Fruit fly (Drosophila melanogaster) whole organism, embryonic: Measurements from ENCODE around the gene Nepl12.
A peak's percentile ranks its signal among the peaks of the same experiment; 100 is the strongest.

ENCODE experiments used
- Atf3 ChIP-seq: fragments of 200-800 bp; sonication (Bioruptor generic); optimal IDR thresholded peaks from 3 replicates; lab custom pipeline; 2016; ENCODE audit warnings: missing biosample characterization, missing genetic modification characterization
- CG10209 ChIP-seq: fragments of 200-800 bp; sonication (Bioruptor generic); optimal IDR thresholded peaks from 3 replicates; lab custom pipeline; 2017; ENCODE audit warnings: missing biosample characterization, mild to moderate bottlenecking, missing genetic modification characterization, missing genetic modification reagents
- CG11247 ChIP-seq: fragments of 200-800 bp; sonication (Bioruptor generic); IDR thresholded peaks from 2 replicates; pipeline ENCODE4 v1.3.6; 2022; ENCODE audit warnings: missing biosample characterization, missing genetic modification characterization
- CG11696 ChIP-seq: fragments of 200-800 bp; sonication (Bioruptor generic); IDR thresholded peaks from 2 replicates; pipeline ENCODE4 v1.3.6; 2022; ENCODE audit warnings: missing biosample characterization, missing genetic modification characterization
- CG12236 ChIP-seq: fragments of 200-800 bp; sonication (Bioruptor generic); optimal IDR thresholded peaks from 2 replicates; lab custom pipeline; 2016; ENCODE audit warnings: missing biosample characterization, missing genetic modification characterization
- CG1233 ChIP-seq: fragments of 200-800 bp; sonication (Bioruptor generic); optimal IDR thresholded peaks from 4 replicates; lab custom pipeline; 2018; ENCODE audit warnings: missing biosample characterization, mild to moderate bottlenecking, missing genetic modification characterization
- CG12744 ChIP-seq: fragments of 200-800 bp; sonication (Bioruptor generic); optimal IDR thresholded peaks from 2 replicates; lab custom pipeline; 2016; ENCODE audit warnings: missing biosample characterization, missing genetic modification characterization
- CG12942 ChIP-seq: fragments of 200-800 bp; sonication (Bioruptor generic); optimal IDR thresholded peaks from 3 replicates; lab custom pipeline; 2016; ENCODE audit warnings: missing biosample characterization, missing genetic modification characterization
- CG13296 ChIP-seq: fragments of 200-800 bp; sonication (Bioruptor generic); optimal IDR thresholded peaks from 3 replicates; lab custom pipeline; 2018; ENCODE audit warnings: missing biosample characterization, mild to moderate bottlenecking, missing genetic modification characterization
- CG14014 ChIP-seq: fragments of 200-800 bp; sonication (Bioruptor generic); IDR thresholded peaks from 2 replicates; pipeline ENCODE4 v1.3.6; 2022; ENCODE audit warnings: missing biosample characterization, missing genetic modification characterization
- CG15696 ChIP-seq: fragments of 200-800 bp; sonication (Bioruptor generic); optimal IDR thresholded peaks from 2 replicates; lab custom pipeline; 2019; ENCODE audit warnings: missing biosample characterization, mild to moderate bottlenecking, missing genetic modification characterization, moderate library complexity
- CG17361 ChIP-seq: fragments of 200-800 bp; sonication (Bioruptor generic); IDR thresholded peaks from 3 replicates; pipeline ENCODE4 v1.3.6; 2022; ENCODE audit warnings: missing biosample characterization, missing genetic modification characterization
- CG17612 ChIP-seq: fragments of 200-800 bp; sonication (Bioruptor generic); IDR thresholded peaks from 2 replicates; pipeline ENCODE4 v1.3.6; 2022; ENCODE audit warnings: missing biosample characterization, missing genetic modification characterization
- CG1792 ChIP-seq: fragments of 200-800 bp; sonication (Bioruptor generic); optimal IDR thresholded peaks from 2 replicates; lab custom pipeline; 2016; ENCODE audit warnings: missing biosample characterization, missing genetic modification characterization
- CG18011 ChIP-seq: fragments of 200-800 bp; sonication (Bioruptor generic); optimal IDR thresholded peaks from 2 replicates; lab custom pipeline; 2017; ENCODE audit warnings: missing biosample characterization, missing genetic modification characterization, mild to moderate bottlenecking, moderate library complexity, missing genotype
- CG18599 ChIP-seq: fragments of 200-800 bp; sonication (Bioruptor generic); optimal IDR thresholded peaks from 3 replicates; lab custom pipeline; 2017; ENCODE audit warnings: missing biosample characterization, missing genetic modification characterization, mild to moderate bottlenecking, moderate library complexity, missing genetic modification reagents
- CG2120 ChIP-seq: fragments of 200-800 bp; sonication (Bioruptor generic); optimal IDR thresholded peaks from 3 replicates; lab custom pipeline; 2016; ENCODE audit warnings: missing biosample characterization, missing genetic modification characterization
- CG31365 ChIP-seq: fragments of 200-800 bp; sonication (Bioruptor generic); optimal IDR thresholded peaks from 2 replicates; lab custom pipeline; 2018; ENCODE audit warnings: missing biosample characterization, mild to moderate bottlenecking, missing genetic modification characterization
- CG3163 ChIP-seq: fragments of 200-800 bp; sonication (Bioruptor generic); optimal IDR thresholded peaks from 3 replicates; lab custom pipeline; 2016; ENCODE audit warnings: missing biosample characterization, missing genetic modification characterization
- CG5245 ChIP-seq: fragments of 200-800 bp; sonication (Bioruptor generic); optimal IDR thresholded peaks from 3 replicates; lab custom pipeline; 2016; ENCODE audit warnings: missing biosample characterization, missing genetic modification characterization
- CG8281 ChIP-seq: fragments of 200-800 bp; sonication (Bioruptor generic); optimal IDR thresholded peaks from 2 replicates; lab custom pipeline; 2018; ENCODE audit warnings: missing biosample characterization, mild to moderate bottlenecking, missing genetic modification characterization, moderate library complexity
- CG9437 ChIP-seq: fragments of 200-800 bp; sonication (Bioruptor generic); optimal IDR thresholded peaks from 2 replicates; lab custom pipeline; 2018; ENCODE audit warnings: missing biosample characterization, mild to moderate bottlenecking, missing genetic modification characterization
- CoRest ChIP-seq: fragments of 200-800 bp; sonication (Bioruptor generic); optimal IDR thresholded peaks from 3 replicates; lab custom pipeline; 2018; ENCODE audit warnings: missing biosample characterization, mild to moderate bottlenecking, missing genetic modification characterization, moderate library complexity
- Dip2 ChIP-seq: fragments of 200-800 bp; sonication (Bioruptor generic); IDR thresholded peaks from 2 replicates; pipeline ENCODE4 v1.3.6; 2022; ENCODE audit warnings: missing biosample characterization, missing genetic modification characterization
- Dref ChIP-seq: fragments of 200-800 bp; sonication (Bioruptor generic); IDR thresholded peaks from 2 replicates; pipeline ENCODE4 v1.3.6; 2022; ENCODE audit warnings: missing biosample characterization, missing genetic modification characterization
- HmgZ ChIP-seq: fragments of 200-800 bp; sonication (Bioruptor generic); optimal IDR thresholded peaks from 2 replicates; lab custom pipeline; 2018; ENCODE audit warnings: missing biosample characterization, mild to moderate bottlenecking, missing genetic modification characterization
- Hmr ChIP-seq: fragments of 200-800 bp; sonication (Bioruptor generic); optimal IDR thresholded peaks from 3 replicates; lab custom pipeline; 2017; ENCODE audit warnings: mild to moderate bottlenecking, missing biosample characterization, missing genetic modification reagents, missing genetic modification characterization
- Lhr ChIP-seq: fragments of 200-800 bp; sonication (Bioruptor generic); optimal IDR thresholded peaks from 3 replicates; lab custom pipeline; 2017; ENCODE audit warnings: mild to moderate bottlenecking, missing biosample characterization, missing genetic modification reagents, missing genetic modification characterization
- Nf-YB ChIP-seq: fragments of 200-800 bp; sonication (Bioruptor generic); optimal IDR thresholded peaks from 3 replicates; lab custom pipeline; 2019; ENCODE audit warnings: missing biosample characterization, mild to moderate bottlenecking, missing genetic modification characterization, moderate library complexity
- Optix ChIP-seq: fragments of 200-800 bp; sonication (Bioruptor generic); IDR thresholded peaks from 3 replicates; pipeline ENCODE4 v1.3.6; 2022; ENCODE audit warnings: missing biosample characterization, missing genetic modification characterization
- Taf1 ChIP-seq: fragments of 200-800 bp; sonication (Bioruptor generic); IDR thresholded peaks from 2 replicates; pipeline ENCODE4 v1.3.6; 2022; ENCODE audit warnings: missing biosample characterization, missing genetic modification characterization
- ac ChIP-seq: fragments of 200-800 bp; sonication (Bioruptor generic); optimal IDR thresholded peaks from 3 replicates; lab custom pipeline; 2017; ENCODE audit warnings: missing biosample characterization, mild to moderate bottlenecking, missing genetic modification characterization
- bab2 ChIP-seq: fragments of 200-800 bp; sonication (Bioruptor generic); optimal IDR thresholded peaks from 2 replicates; lab custom pipeline; 2016; ENCODE audit warnings: missing biosample characterization, missing genetic modification characterization
- bigmax ChIP-seq: fragments of 200-800 bp; sonication (Bioruptor generic); optimal IDR thresholded peaks from 2 replicates; lab custom pipeline; 2018; ENCODE audit warnings: missing biosample characterization, mild to moderate bottlenecking, missing genetic modification characterization
- cwo ChIP-seq: fragments of 200-800 bp; sonication (Bioruptor generic); optimal IDR thresholded peaks from 3 replicates; lab custom pipeline; 2017; ENCODE audit warnings: missing biosample characterization, missing genetic modification characterization, mild to moderate bottlenecking, moderate library complexity, missing genetic modification reagents
- dmrt99B ChIP-seq: fragments of 200-800 bp; sonication (Bioruptor generic); optimal IDR thresholded peaks from 2 replicates; lab custom pipeline; 2018; ENCODE audit warnings: missing biosample characterization, mild to moderate bottlenecking, missing genetic modification characterization, moderate library complexity
- eyg ChIP-seq: fragments of 200-800 bp; sonication (Bioruptor generic); optimal IDR thresholded peaks from 3 replicates; lab custom pipeline; 2016; ENCODE audit warnings: missing biosample characterization, missing genetic modification characterization
- fd3F ChIP-seq: fragments of 200-800 bp; sonication (Bioruptor generic); optimal IDR thresholded peaks from 2 replicates; lab custom pipeline; 2018; ENCODE audit warnings: missing biosample characterization, mild to moderate bottlenecking, missing genetic modification characterization, moderate library complexity
- fru ChIP-seq: fragments of >200 bp; optimal IDR thresholded peaks from 2 replicates; lab custom pipeline; 2017
- gem ChIP-seq: fragments of 200-800 bp; sonication (Bioruptor generic); optimal IDR thresholded peaks from 2 replicates; lab custom pipeline; 2019; ENCODE audit warnings: missing biosample characterization, mild to moderate bottlenecking, missing genetic modification characterization, moderate library complexity
- lab ChIP-seq: fragments of 200-800 bp; sonication (Bioruptor generic); optimal IDR thresholded peaks from 3 replicates; lab custom pipeline; 2017; ENCODE audit warnings: missing biosample characterization, missing genetic modification characterization, mild to moderate bottlenecking, moderate library complexity, missing genetic modification reagents
- luna ChIP-seq: fragments of 200-800 bp; sonication (Bioruptor generic); optimal IDR thresholded peaks from 2 replicates; lab custom pipeline; 2016; ENCODE audit warnings: missing biosample characterization, missing genetic modification characterization
- mam ChIP-seq: fragments of 200-800 bp; sonication (Bioruptor generic); optimal IDR thresholded peaks from 3 replicates; lab custom pipeline; 2016; ENCODE audit warnings: missing biosample characterization, missing genetic modification characterization
- nmo ChIP-seq: fragments of 200-800 bp; sonication (Bioruptor generic); optimal IDR thresholded peaks from 2 replicates; lab custom pipeline; 2018; ENCODE audit warnings: missing biosample characterization, mild to moderate bottlenecking, missing genetic modification characterization, moderate library complexity
- pb ChIP-seq: fragments of 200-800 bp; sonication (Bioruptor generic); optimal IDR thresholded peaks from 3 replicates; lab custom pipeline; 2016; ENCODE audit warnings: missing biosample characterization, missing genetic modification characterization
- sd ChIP-seq: fragments of 200-800 bp; sonication (Bioruptor generic); optimal IDR thresholded peaks from 3 replicates; lab custom pipeline; 2018; ENCODE audit warnings: missing biosample characterization, mild to moderate bottlenecking, missing genetic modification characterization, moderate library complexity
- slp2 ChIP-seq: fragments of 200-800 bp; sonication (Bioruptor generic); optimal IDR thresholded peaks from 2 replicates; lab custom pipeline; 2016; ENCODE audit warnings: missing biosample characterization, missing genetic modification characterization
- sqz ChIP-seq: fragments of 200-800 bp; sonication (Bioruptor generic); optimal IDR thresholded peaks from 3 replicates; lab custom pipeline; 2018; ENCODE audit warnings: missing biosample characterization, mild to moderate bottlenecking, missing genetic modification characterization
- tgo ChIP-seq: fragments of 200-800 bp; sonication (Bioruptor generic); IDR thresholded peaks from 3 replicates; pipeline ENCODE4 v1.3.6; 2022; ENCODE audit warnings: missing biosample characterization, missing genetic modification characterization
- unc-4 ChIP-seq: fragments of 200-800 bp; sonication (Bioruptor generic); IDR thresholded peaks from 2 replicates; pipeline ENCODE4 v1.3.6; 2022; ENCODE audit warnings: missing biosample characterization, missing genetic modification characterization; ENCODE audit not compliant: partially characterized antibody
- yki ChIP-seq: fragments of >200 bp; optimal IDR thresholded peaks from 3 replicates; lab custom pipeline; 2018

Nepl12 gene

dm6 chr3R:9701148-9701703 lies 25.9 kb downstream of the Nepl12 start (continued):
- TF ChIP-seq Nf-YB (GFP tag; lab: Kevin White, UChicago) (peak; percentile 8), lab (GFP tag; lab: Kevin White, UChicago) (peak; percentile 57), CG1792 (GFP tag; lab: Kevin White, UChicago) (peak; percentile 27), CG17361 (GFP tag; lab: Robert Waterston, UW) (no peak), ac (GFP tag; lab: Kevin White, UChicago) (no peak), Optix (GFP tag; lab: Robert Waterston, UW) (no peak), CG17612 (GFP tag; lab: Robert Waterston, UW) (no peak), eyg (GFP tag; lab: Kevin White, UChicago) (peak; percentile 28), unc-4 (GFP tag; lab: Robert Waterston, UW) (no peak), CG10209 (peak; percentile 34), gem (tag; lab: Kevin White, UChicago) (peak; percentile 36), CG3163 (GFP tag; lab: Kevin White, UChicago) (peak; percentile 49), CG11247 (GFP tag; lab: Robert Waterston, UW) (no peak), pb (GFP tag; lab: Kevin White, UChicago) (peak; percentile 9), CG18011 (no peak), mam (peak; percentile 21), sd (peak; percentile 79), CG12236 (GFP tag; lab: Kevin White, UChicago) (no peak), CG8281 (tag; lab: Kevin White, UChicago) (peak; percentile 1), CG5245 (GFP tag; lab: Kevin White, UChicago) (no peak), CG15696 (tag; lab: Kevin White, UChicago) (no peak), Lhr (GFP tag; lab: Kevin White, UChicago) (no peak), tgo (no peak), Dip2 (GFP tag; lab: Robert Waterston, UW) (no peak), bab2 (GFP tag; lab: Kevin White, UChicago) (peak; percentile 32), sqz (GFP tag; lab: Kevin White, UChicago) (peak; percentile 1), cwo (GFP tag; lab: Kevin White, UChicago) (peak; percentile 10), slp2 (GFP tag; lab: Kevin White, UChicago) (no peak), Taf1 (GFP tag; lab: Robert Waterston, UW) (no peak), CG14014 (GFP tag; lab: Robert Waterston, UW) (no peak), CG13296 (GFP tag; lab: Kevin White, UChicago) (peak; percentile 66), CG11696 (GFP tag; lab: Robert Waterston, UW) (no peak), fd3F (peak; percentile 51), CG12942 (GFP tag; lab: Kevin White, UChicago) (peak; percentile 44), Dref (GFP tag; lab: Robert Waterston, UW) (no peak), Atf3 (GFP tag; lab: Kevin White, UChicago) (no peak), CG12744 (GFP tag; lab: Kevin White, UChicago) (no peak), CG9437 (GFP tag; lab: Kevin White, UChicago) (no peak), CG1233 (GFP tag; lab: Kevin White, UChicago) (peak; percentile 51), CG18599 (GFP tag; lab: Kevin White, UChicago) (peak; percentile 2), Hmr (GFP tag; lab: Kevin White, UChicago) (peak; percentile 44), CoRest (tag; lab: Kevin White, UChicago) (peak; percentile 27), CG31365 (tag; lab: Kevin White, UChicago) (peak; percentile 20), CG2120 (GFP tag; lab: Kevin White, UChicago) (peak; percentile 38), bigmax (GFP tag; lab: Kevin White, UChicago) (no peak), nmo (GFP tag; lab: Kevin White, UChicago) (no peak), HmgZ (tag; lab: Kevin White, UChicago) (peak; percentile 21), luna (GFP tag; lab: Kevin White, UChicago) (peak; percentile 34), dmrt99B (tag; lab: Kevin White, UChicago) (peak; percentile 45), yki (lab: Kevin White, UChicago) (no peak), fru (lab: Kevin White, UChicago) (no peak)
